Worm (Caenorhabditis elegans): ENCODE results near the gene wht-3.

Gene wht-3

ce11 chrIII:4152828-4153227 is 1.4 kb upstream of the wht-3 start:
- no peak for TF ChIP-seq unc-62 (GFP tag; optimal IDR thresholded peaks at IDR 0.05)
- TF ChIP-seq nhr-76 (tag; optimal IDR thresholded peaks at IDR 0.05), result no peak
- no peak for TF ChIP-seq ceh-83 (GFP tag; optimal IDR thresholded peaks at IDR 0.05)
- no peak for TF ChIP-seq lin-32 (GFP tag; optimal IDR thresholded peaks at IDR 0.05)
- no peak for TF ChIP-seq mep-1 (tag; optimal IDR thresholded peaks at IDR 0.05)
- TF ChIP-seq sptf-1 (tag; optimal IDR thresholded peaks at IDR 0.05), result no peak
- TF ChIP-seq mls-2 (tag; optimal IDR thresholded peaks at IDR 0.05), result no peak
- no peak for TF ChIP-seq ces-1 (GFP tag; optimal IDR thresholded peaks at IDR 0.05)
- no peak for TF ChIP-seq nhr-237 (tag; optimal IDR thresholded peaks at IDR 0.05)
- TF ChIP-seq ceh-39 (tag; optimal IDR thresholded peaks at IDR 0.05), result no peak
- no peak for TF ChIP-seq snpc-4 (tag; optimal IDR thresholded peaks at IDR 0.05)
- no peak for TF ChIP-seq zip-8 (tag; optimal IDR thresholded peaks at IDR 0.05)
- TF ChIP-seq hlh-1 (tag; optimal IDR thresholded peaks at IDR 0.05), result no peak
- no peak for TF ChIP-seq mab-5 (tag; optimal IDR thresholded peaks at IDR 0.05)

DNA sequence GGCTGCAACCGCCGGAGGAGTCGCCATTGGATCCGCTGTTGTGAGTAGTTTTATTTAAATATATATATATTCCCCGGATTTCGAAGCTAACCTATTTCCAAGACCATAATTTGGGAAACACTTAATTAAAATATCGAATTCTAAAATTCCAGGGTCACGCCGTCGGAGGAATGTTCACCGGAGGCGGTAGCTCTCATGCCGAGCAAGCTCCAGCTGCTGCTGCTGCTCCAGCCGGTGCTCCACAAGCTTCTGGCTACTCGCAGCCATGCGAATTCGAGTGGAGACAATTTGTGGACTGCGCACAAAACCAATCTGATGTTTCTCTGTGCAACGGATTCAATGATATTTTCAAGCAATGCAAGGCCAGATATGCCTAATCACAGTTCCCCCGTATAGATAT is 911 bp upstream of the wht-3 start:
- TF ChIP-seq M03D4.4 (tag; optimal IDR thresholded peaks at IDR 0.05) (no peak), unc-62 (GFP tag; optimal IDR thresholded peaks at IDR 0.05) (no peak), lin-32 (GFP tag; optimal IDR thresholded peaks at IDR 0.05) (no peak), ces-1 (GFP tag; optimal IDR thresholded peaks at IDR 0.05) (no peak), sptf-1 (tag; optimal IDR thresholded peaks at IDR 0.05) (no peak), elt-1 (tag; optimal IDR thresholded peaks at IDR 0.05; ENCODE audit: borderline replicate concordance, insufficient read depth) (no peak), ceh-39 (tag; optimal IDR thresholded peaks at IDR 0.05) (no peak), pha-4 (tag; optimal IDR thresholded peaks at IDR 0.05) (no peak)

DNA sequence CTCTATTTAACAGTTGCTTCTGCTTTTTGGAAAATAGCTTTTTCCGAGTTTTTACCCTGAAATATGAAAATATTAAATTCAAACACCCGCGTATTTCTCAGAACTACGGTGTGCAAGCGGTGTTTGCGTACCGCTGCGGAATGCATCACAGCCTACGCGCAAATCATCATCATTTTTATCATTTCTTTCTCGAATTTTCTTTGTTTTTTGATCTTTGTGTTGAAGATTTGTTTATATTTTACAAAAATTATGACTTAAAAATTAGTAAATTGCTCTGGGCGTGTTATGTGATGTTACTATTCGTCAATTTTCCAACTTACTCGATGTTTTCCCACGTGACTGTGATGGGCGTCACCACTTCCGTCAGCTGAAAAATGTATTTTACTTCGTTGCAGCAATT is 479 bp downstream of the wht-3 start:
- TF ChIP-seq mep-1 (tag; optimal IDR thresholded peaks at IDR 0.05), result peak; percentile 68
- TF ChIP-seq lin-13 (tag; optimal IDR thresholded peaks at IDR 0.05), result no peak
- TF ChIP-seq nhr-12 (tag; optimal IDR thresholded peaks at IDR 0.05), result no peak
- TF ChIP-seq lsy-2 (tag; optimal IDR thresholded peaks at IDR 0.05), result peak; percentile 97
- TF ChIP-seq mab-5 (tag; optimal IDR thresholded peaks at IDR 0.05), result no peak
- peak; percentile 25 for TF ChIP-seq ceh-39 (tag; optimal IDR thresholded peaks at IDR 0.05)
- TF ChIP-seq nhr-237 (tag; optimal IDR thresholded peaks at IDR 0.05), result peak; percentile 26
- peak; percentile 3 for TF ChIP-seq drap-1 (GFP tag; optimal IDR thresholded peaks at IDR 0.05)

DNA sequence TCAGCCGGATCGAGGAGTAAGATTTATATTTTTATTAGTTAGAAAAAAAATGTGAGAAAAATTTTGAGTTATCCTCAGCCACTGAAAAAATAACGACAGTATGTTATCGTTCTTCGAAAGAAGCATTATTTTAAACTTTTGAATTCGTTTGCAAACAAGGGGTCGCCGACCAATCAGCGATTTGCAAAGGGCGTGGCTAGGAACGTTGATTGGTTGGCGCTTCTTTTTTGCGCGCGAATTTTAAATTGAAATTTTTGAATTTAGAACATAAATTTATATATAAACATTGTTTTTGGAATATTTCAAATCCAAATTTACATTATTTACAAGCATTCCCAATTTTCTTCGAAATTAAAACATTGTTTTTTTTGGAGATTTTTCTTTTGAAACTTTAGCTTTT is 8.2 kb downstream of the wht-3 start:
- TF ChIP-seq mep-1 (tag; optimal IDR thresholded peaks at IDR 0.05) (no peak), M03D4.4 (tag; optimal IDR thresholded peaks at IDR 0.05) (no peak), sptf-1 (tag; optimal IDR thresholded peaks at IDR 0.05) (no peak), ceh-43 (GFP tag; optimal IDR thresholded peaks at IDR 0.05) (no peak), hlh-1 (tag; optimal IDR thresholded peaks at IDR 0.05) (no peak), nhr-76 (tag; optimal IDR thresholded peaks at IDR 0.05) (no peak), pha-4 (tag; optimal IDR thresholded peaks at IDR 0.05) (no peak), mab-5 (tag; optimal IDR thresholded peaks at IDR 0.05) (no peak), nhr-237 (tag; optimal IDR thresholded peaks at IDR 0.05) (no peak), unc-62 (GFP tag; optimal IDR thresholded peaks at IDR 0.05) (no peak), ceh-39 (tag; optimal IDR thresholded peaks at IDR 0.05) (no peak)

ce11 chrIII:4137180-4137579 is 14.2 kb downstream of the wht-3 start:
- TF ChIP-seq nhr-2 (tag; optimal IDR thresholded peaks at IDR 0.05) (no peak), ceh-43 (GFP tag; optimal IDR thresholded peaks at IDR 0.05) (no peak)

ce11 chrIII:4134059-4134458 is 17.3 kb downstream of the wht-3 start:
- TF ChIP-seq mab-5 (tag; optimal IDR thresholded peaks at IDR 0.05) (no peak), hlh-1 (tag; optimal IDR thresholded peaks at IDR 0.05) (no peak), lsy-2 (tag; optimal IDR thresholded peaks at IDR 0.05) (no peak), nhr-12 (tag; optimal IDR thresholded peaks at IDR 0.05) (no peak), unc-120 (tag; optimal IDR thresholded peaks at IDR 0.05; ENCODE audit: poor library complexity, severe bottlenecking) (no peak), sptf-1 (tag; optimal IDR thresholded peaks at IDR 0.05) (no peak), bed-3 (GFP tag; optimal IDR thresholded peaks at IDR 0.05) (no peak), ztf-11 (tag; optimal IDR thresholded peaks at IDR 0.05) (no peak), sem-2 (GFP tag; optimal IDR thresholded peaks at IDR 0.05) (no peak), ham-2 (GFP tag; optimal IDR thresholded peaks at IDR 0.05) (no peak), mep-1 (tag; optimal IDR thresholded peaks at IDR 0.05) (no peak), elt-3 (tag; optimal IDR thresholded peaks at IDR 0.05) (no peak), flh-1 (GFP tag; optimal IDR thresholded peaks at IDR 0.05) (no peak), mls-2 (tag; optimal IDR thresholded peaks at IDR 0.05) (no peak)
